Fruit fly (Drosophila melanogaster) S2 (cell line): Measurements from ENCODE around the gene CG7886.

Experiments used
- CG8478 ChIP-seq: fragments of >200 bp; optimal IDR thresholded peaks from 2 replicates; lab custom pipeline; 2018
- CTCF ChIP-seq, 2 experiments: fragments of >200 bp; optimal IDR thresholded peaks; 2 replicates each; lab custom pipeline; 2018

dm6 chr3R:14656760-14657604 is 14.6 kb upstream of the CG7886 start, which contains the start of gene CG3505:
- no peak for TF ChIP-seq CG8478 (lab: Kevin White, UChicago)
- no peak for TF ChIP-seq CTCF (optimal IDR thresholded peaks at IDR 0.05; lab: Kevin White, UChicago)
